Fruit fly (Drosophila melanogaster): ENCODE data around the gene Ir7d.

Gene Ir7d

DNA sequence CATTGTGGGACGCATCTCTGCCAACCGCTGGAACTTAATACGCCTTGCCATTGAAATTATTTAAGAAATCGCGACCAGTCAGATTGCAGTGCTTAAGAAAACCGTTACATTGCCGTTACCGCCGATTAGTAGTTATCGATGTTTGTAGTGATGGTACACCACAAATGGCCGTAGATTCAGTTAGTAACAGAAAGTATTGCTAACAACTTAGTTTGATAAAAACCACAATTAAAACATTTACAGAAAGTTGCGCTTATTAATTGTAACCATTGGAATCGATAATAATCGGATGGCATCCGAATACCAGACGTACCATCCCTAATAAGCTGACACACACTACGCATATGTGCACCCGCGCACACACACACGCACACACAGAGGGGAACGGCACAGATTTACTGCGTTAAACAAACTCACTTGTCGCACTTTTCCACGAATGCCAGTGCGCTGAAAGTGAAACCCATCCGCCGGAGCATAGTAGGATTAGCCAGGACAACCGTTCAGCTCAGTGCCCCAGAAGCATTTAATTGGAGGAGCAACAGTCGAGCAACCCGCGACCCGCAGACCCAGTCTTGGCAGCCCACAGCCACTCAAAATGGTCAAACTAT lies 41.5 kb upstream of the Ir7d start, which contains the start of the genes hdm and Ykt6 (continued):
- no peak for TF ChIP-seq CG1832 (GFP tag; optimal IDR thresholded peaks at IDR 0.05)
- peak; percentile 78 for TF ChIP-seq CoRest (tag; optimal IDR thresholded peaks at IDR 0.05)
- TF ChIP-seq Hr78 (GFP tag; optimal IDR thresholded peaks at IDR 0.05) = no peak
- TF ChIP-seq gro (GFP tag; optimal IDR thresholded peaks at IDR 0.05) = peak; percentile 86
- no peak for TF ChIP-seq C15 (GFP tag; IDR thresholded peaks at IDR 0.05)
- peak; percentile 88 for TF ChIP-seq MBD-R2 (GFP tag; IDR thresholded peaks at IDR 0.05)
- no peak for TF ChIP-seq CG17912 (GFP tag; optimal IDR thresholded peaks at IDR 0.05)
- TF ChIP-seq Scr (GFP tag; IDR thresholded peaks at IDR 0.05; ENCODE audit: partially characterized antibody) = peak; percentile 97
- TF ChIP-seq Taf1 (GFP tag; IDR thresholded peaks at IDR 0.05) = peak; percentile 80; the same call in 1 of the 2 replicates
- no peak for TF ChIP-seq Vsx1 (GFP tag; optimal IDR thresholded peaks at IDR 0.05)
- TF ChIP-seq Deaf1 (tag; optimal IDR thresholded peaks at IDR 0.05) = peak; percentile 60
- peak; percentile 79 for TF ChIP-seq CG4404 (GFP tag; IDR thresholded peaks at IDR 0.05)
- peak; percentile 75; the same call in 1 of the 2 replicates for TF ChIP-seq al (GFP tag; IDR thresholded peaks at IDR 0.05)
- TF ChIP-seq Spps (tag; optimal IDR thresholded peaks at IDR 0.05) = peak; percentile 70
- peak; percentile 62 for TF ChIP-seq CG5953 (GFP tag; IDR thresholded peaks at IDR 0.05)
- peak; percentile 39 for TF ChIP-seq CG14965 (GFP tag; optimal IDR thresholded peaks at IDR 0.05; ENCODE audit: borderline replicate concordance)
- peak; percentile 78 for TF ChIP-seq CG17829 (tag; optimal IDR thresholded peaks at IDR 0.05)
- TF ChIP-seq CG14860 (GFP tag; IDR thresholded peaks at IDR 0.05; ENCODE audit: partially characterized antibody) = peak; percentile 93
- peak; percentile 56 for TF ChIP-seq cato (GFP tag; optimal IDR thresholded peaks at IDR 0.05; ENCODE audit: borderline replicate concordance)
- TF ChIP-seq CG30403 (GFP tag; optimal IDR thresholded peaks at IDR 0.05) = peak; percentile 83
- TF ChIP-seq CG13424 (tag; optimal IDR thresholded peaks at IDR 0.05) = peak; percentile 82
- peak; percentile 75 for TF ChIP-seq CG10209 (GFP tag; optimal IDR thresholded peaks at IDR 0.05)
- no peak for TF ChIP-seq oc (tag; optimal IDR thresholded peaks at IDR 0.05)
- TF ChIP-seq bigmax (GFP tag; optimal IDR thresholded peaks at IDR 0.05) = no peak
- TF ChIP-seq CG10462 (GFP tag; optimal IDR thresholded peaks at IDR 0.05) = peak; percentile 68
- TF ChIP-seq Nf-YC (tag; optimal IDR thresholded peaks at IDR 0.05) = peak; percentile 61
- TF ChIP-seq fd3F (GFP tag; optimal IDR thresholded peaks at IDR 0.05) = peak; percentile 51
- TF ChIP-seq CG4820 (GFP tag; optimal IDR thresholded peaks at IDR 0.05) = peak; percentile 76
- TF ChIP-seq HmgD (GFP tag; optimal IDR thresholded peaks at IDR 0.05) = peak; percentile 70
- no peak for TF ChIP-seq D (optimal IDR thresholded peaks at IDR 0.05)
- peak; percentile 48 for TF ChIP-seq D (GFP tag; optimal IDR thresholded peaks at IDR 0.05)
- TF ChIP-seq Dek (tag; optimal IDR thresholded peaks at IDR 0.05) = peak; percentile 59
- no peak for TF ChIP-seq CG3407 (GFP tag; optimal IDR thresholded peaks at IDR 0.05)
- peak; percentile 76 for TF ChIP-seq CG17359 (tag; optimal IDR thresholded peaks at IDR 0.05)
- TF ChIP-seq CG7372 (GFP tag; IDR thresholded peaks at IDR 0.05) = peak; percentile 79
- TF ChIP-seq Camta (GFP tag; optimal IDR thresholded peaks at IDR 0.05) = peak; percentile 79
- peak; percentile 72 for TF ChIP-seq CG1647 (GFP tag; optimal IDR thresholded peaks at IDR 0.05)
- TF ChIP-seq Med (GFP tag) = peak; percentile 97
- TF ChIP-seq mirr (GFP tag; optimal IDR thresholded peaks at IDR 0.05) = no peak
- TF ChIP-seq CG9437 (GFP tag; optimal IDR thresholded peaks at IDR 0.05) = peak; percentile 39
- TF ChIP-seq gce (GFP tag; IDR thresholded peaks at IDR 0.05) = no peak
- TF ChIP-seq pros (GFP tag; optimal IDR thresholded peaks at IDR 0.05) = no peak
- TF ChIP-seq pb (GFP tag; optimal IDR thresholded peaks at IDR 0.05) = peak; percentile 31
- no peak for TF ChIP-seq CG11504 (tag; optimal IDR thresholded peaks at IDR 0.05)
- TF ChIP-seq Opbp (GFP tag; IDR thresholded peaks at IDR 0.05; ENCODE audit: partially characterized antibody) = peak; percentile 90
- TF ChIP-seq Myb (GFP tag; optimal IDR thresholded peaks at IDR 0.05) = peak; percentile 98
- no peak for TF ChIP-seq ftz-f1 (GFP tag; optimal IDR thresholded peaks at IDR 0.05)
- peak; percentile 34 for TF ChIP-seq CG12236 (GFP tag; optimal IDR thresholded peaks at IDR 0.05)
- TF ChIP-seq Adf1 (GFP tag; IDR thresholded peaks at IDR 0.05) = peak; percentile 60
- TF ChIP-seq CG11723 (GFP tag; optimal IDR thresholded peaks at IDR 0.05) = no peak
